Fruit fly (Drosophila melanogaster) whole organism, prepupa: Measurements from ENCODE around the gene sba.
A peak's percentile ranks its signal among the peaks of the same experiment; 100 is the strongest.

Experiments used
- CG10669 ChIP-seq: fragments of 200-800 bp; sonication (Bioruptor generic); optimal IDR thresholded peaks from 3 replicates; lab custom pipeline; 2018; ENCODE audit warnings: missing biosample characterization, mild to moderate bottlenecking, missing genetic modification characterization, moderate library complexity
- CG15336 ChIP-seq: fragments of 200-800 bp; sonication (Bioruptor generic); IDR thresholded peaks from 2 replicates; pipeline ENCODE4 v1.3.6; 2022; ENCODE audit warnings: missing biosample characterization, missing genetic modification characterization
- CG32006 ChIP-seq: fragments of 200-800 bp; sonication (Bioruptor generic); optimal IDR thresholded peaks from 3 replicates; lab custom pipeline; 2017; ENCODE audit warnings: missing biosample characterization, mild to moderate bottlenecking, missing genetic modification characterization
- CG6808 ChIP-seq: fragments of 200-800 bp; sonication (Bioruptor generic); optimal IDR thresholded peaks from 3 replicates; lab custom pipeline; 2017; ENCODE audit warnings: missing biosample characterization, missing genetic modification characterization, mild to moderate bottlenecking, moderate library complexity, missing genetic modification reagents
- CG7368 ChIP-seq: fragments of 200-800 bp; sonication (Bioruptor generic); optimal IDR thresholded peaks from 3 replicates; lab custom pipeline; 2016; ENCODE audit warnings: missing biosample characterization, missing genetic modification characterization
- CG8119 ChIP-seq: fragments of 200-800 bp; sonication (Bioruptor generic); IDR thresholded peaks from 3 replicates; pipeline ENCODE4 v1.3.6; 2022; ENCODE audit warnings: missing biosample characterization, missing genetic modification characterization
- Ets21C ChIP-seq: fragments of 200-800 bp; sonication (Bioruptor generic); optimal IDR thresholded peaks from 3 replicates; lab custom pipeline; 2016; ENCODE audit warnings: missing biosample characterization, missing genetic modification characterization
- Lpt ChIP-seq: fragments of 200-800 bp; sonication (Bioruptor generic); optimal IDR thresholded peaks from 3 replicates; lab custom pipeline; 2016; ENCODE audit warnings: missing biosample characterization, missing genetic modification characterization
- Met ChIP-seq: fragments of 200-800 bp; sonication (Bioruptor generic); optimal IDR thresholded peaks from 3 replicates; lab custom pipeline; 2016; ENCODE audit warnings: missing biosample characterization, missing genetic modification characterization
- Sox102F ChIP-seq: fragments of 200-800 bp; sonication (Bioruptor generic); optimal IDR thresholded peaks from 2 replicates; lab custom pipeline; 2016; ENCODE audit warnings: missing biosample characterization, mild to moderate bottlenecking, missing genetic modification characterization
- cyc ChIP-seq: fragments of 200-800 bp; sonication (Bioruptor generic); optimal IDR thresholded peaks from 3 replicates; lab custom pipeline; 2016; ENCODE audit warnings: missing biosample characterization, missing genetic modification characterization
- salr ChIP-seq, 2 experiments: fragments of 200-800 bp; sonication (Bioruptor generic); optimal IDR thresholded peaks; 3 replicates each; lab custom pipeline; 2016 to 2018; ENCODE audit warnings: missing biosample characterization in 2 of 2, missing genetic modification characterization in 2 of 2, mild to moderate bottlenecking in 1 of 2
- spab ChIP-seq: fragments of 200-800 bp; sonication (Bioruptor generic); optimal IDR thresholded peaks from 2 replicates; lab custom pipeline; 2017; ENCODE audit warnings: missing biosample characterization, mild to moderate bottlenecking, missing genetic modification characterization, missing genetic modification reagents

dm6 chr3R:23874198-23874597, 48.6 kb downstream of the sba start:
- peak; percentile 79 for TF ChIP-seq Lpt (GFP tag; lab: Kevin White, UChicago)
- peak; percentile 66 for TF ChIP-seq CG6808 (GFP tag; lab: Kevin White, UChicago)
- peak; percentile 39 for TF ChIP-seq Ets21C
- TF ChIP-seq CG8119 (GFP tag; lab: Robert Waterston, UW) = peak; percentile 84
- TF ChIP-seq cyc = peak; percentile 62
- TF ChIP-seq CG15336 (GFP tag; lab: Robert Waterston, UW) = peak; percentile 84
- peak; percentile 70 for TF ChIP-seq Sox102F (GFP tag; lab: Kevin White, UChicago)
- peak; percentile 78 for TF ChIP-seq Met (GFP tag; lab: Kevin White, UChicago)
- TF ChIP-seq CG32006 (GFP tag; lab: Kevin White, UChicago) = peak; percentile 87
- peak; percentile 50 for TF ChIP-seq CG7368 (GFP tag; lab: Kevin White, UChicago)
- TF ChIP-seq spab (GFP tag; lab: Kevin White, UChicago) = peak; percentile 53
- peak; percentile 29 to 68 for TF ChIP-seq salr (GFP tag; optimal IDR thresholded peaks at IDR 0.05; lab: Kevin White, UChicago)
- peak; percentile 58 for TF ChIP-seq CG10669 (GFP tag; lab: Kevin White, UChicago)
